Fruit fly (Drosophila melanogaster) whole organism, embryonic: ENCODE measurements around the gene Eig71Ej.

Experiments
- Abd-B ChIP-seq: fragments of 200-800 bp; sonication (Bioruptor generic); optimal IDR thresholded peaks from 2 replicates; lab custom pipeline; 2018; ENCODE audit warnings: missing biosample characterization, mild to moderate bottlenecking, missing genetic modification characterization, moderate library complexity
- BtbVII ChIP-seq: fragments of 200-800 bp; sonication (Bioruptor generic); optimal IDR thresholded peaks from 3 replicates; lab custom pipeline; 2017; ENCODE audit warnings: missing biosample characterization, mild to moderate bottlenecking, missing genetic modification characterization
- CG10209 ChIP-seq: fragments of 200-800 bp; sonication (Bioruptor generic); optimal IDR thresholded peaks from 3 replicates; lab custom pipeline; 2017; ENCODE audit warnings: missing biosample characterization, mild to moderate bottlenecking, missing genetic modification characterization, missing genetic modification reagents
- CG1024 ChIP-seq: fragments of 200-800 bp; sonication (Bioruptor generic); IDR thresholded peaks from 2 replicates; pipeline ENCODE4 v1.3.6; 2022; ENCODE audit warnings: missing biosample characterization, missing genetic modification characterization
- CG10267 ChIP-seq: fragments of 200-800 bp; sonication (Bioruptor generic); optimal IDR thresholded peaks from 2 replicates; lab custom pipeline; 2018; ENCODE audit warnings: missing biosample characterization, mild to moderate bottlenecking, missing genetic modification characterization, moderate library complexity
- CG11093 ChIP-seq: fragments of 200-800 bp; sonication (Bioruptor generic); IDR thresholded peaks from 3 replicates; pipeline ENCODE4 v1.3.6; 2022; ENCODE audit warnings: missing biosample characterization, missing genetic modification characterization
- CG11504 ChIP-seq: fragments of 200-800 bp; sonication (Bioruptor generic); optimal IDR thresholded peaks from 3 replicates; lab custom pipeline; 2019; ENCODE audit warnings: missing biosample characterization, mild to moderate bottlenecking, missing genetic modification characterization, moderate library complexity
- CG17361 ChIP-seq: fragments of 200-800 bp; sonication (Bioruptor generic); IDR thresholded peaks from 3 replicates; pipeline ENCODE4 v1.3.6; 2022; ENCODE audit warnings: missing biosample characterization, missing genetic modification characterization
- CG17385 ChIP-seq: fragments of 200-800 bp; sonication (Bioruptor generic); optimal IDR thresholded peaks from 3 replicates; lab custom pipeline; 2018; ENCODE audit warnings: missing biosample characterization, mild to moderate bottlenecking, missing genetic modification characterization
- CG18011 ChIP-seq: fragments of 200-800 bp; sonication (Bioruptor generic); optimal IDR thresholded peaks from 2 replicates; lab custom pipeline; 2017; ENCODE audit warnings: missing biosample characterization, missing genetic modification characterization, mild to moderate bottlenecking, moderate library complexity, missing genotype
- CG18262 ChIP-seq: fragments of 200-800 bp; optimal IDR thresholded peaks from 3 replicates; lab custom pipeline; 2019; ENCODE audit warnings: missing biosample characterization, mild to moderate bottlenecking, missing genetic modification characterization, moderate library complexity
- CG30403 ChIP-seq: fragments of 200-800 bp; sonication (Bioruptor generic); optimal IDR thresholded peaks from 3 replicates; lab custom pipeline; 2016; ENCODE audit warnings: missing biosample characterization, missing genetic modification characterization
- CG6254 ChIP-seq: fragments of 200-800 bp; sonication (Bioruptor generic); optimal IDR thresholded peaks from 3 replicates; lab custom pipeline; 2017; ENCODE audit warnings: mild to moderate bottlenecking, missing biosample characterization, missing genetic modification reagents, missing genetic modification characterization
- CG6689 ChIP-seq: fragments of 200-800 bp; sonication (Bioruptor generic); IDR thresholded peaks from 2 replicates; pipeline ENCODE4 v1.3.6; 2022; ENCODE audit warnings: missing biosample characterization, missing genetic modification characterization
- CG6765 ChIP-seq: fragments of 200-800 bp; sonication (Bioruptor generic); optimal IDR thresholded peaks from 3 replicates; lab custom pipeline; 2017; ENCODE audit warnings: missing biosample characterization, mild to moderate bottlenecking, missing genetic modification characterization
- CG8359 ChIP-seq: fragments of 200-800 bp; sonication (Bioruptor generic); optimal IDR thresholded peaks from 2 replicates; lab custom pipeline; 2017; ENCODE audit warnings: missing biosample characterization, mild to moderate bottlenecking, missing genetic modification characterization, borderline replicate concordance
- CG8388 ChIP-seq: fragments of 200-800 bp; sonication (Bioruptor generic); optimal IDR thresholded peaks from 2 replicates; lab custom pipeline; 2019; ENCODE audit warnings: missing biosample characterization, mild to moderate bottlenecking, missing genetic modification characterization, moderate library complexity
- CG9437 ChIP-seq: fragments of 200-800 bp; sonication (Bioruptor generic); optimal IDR thresholded peaks from 2 replicates; lab custom pipeline; 2018; ENCODE audit warnings: missing biosample characterization, mild to moderate bottlenecking, missing genetic modification characterization
- Chrac-16 ChIP-seq: fragments of 200-800 bp; sonication (Bioruptor generic); optimal IDR thresholded peaks from 3 replicates; lab custom pipeline; 2016; ENCODE audit warnings: missing biosample characterization, missing genetic modification characterization
- Dfd ChIP-seq, 2 experiments: fragments of >200 bp; optimal IDR thresholded peaks; 2 replicates each; lab custom pipeline; 2017; ENCODE audit warnings: missing biosample characterization in 2 of 2, missing genetic modification characterization in 2 of 2
- GATAe ChIP-seq: fragments of 200-800 bp; sonication (Bioruptor generic); conservative IDR thresholded peaks from 2 replicates; pipeline ENCODE4 v1.3.6; 2022; ENCODE audit warnings: missing biosample characterization, missing genetic modification characterization
- NC2α ChIP-seq: fragments of 200-800 bp; sonication (Bioruptor generic); optimal IDR thresholded peaks from 2 replicates; lab custom pipeline; 2016; ENCODE audit warnings: missing biosample characterization, missing genetic modification characterization
- Nf-YB ChIP-seq: fragments of 200-800 bp; sonication (Bioruptor generic); optimal IDR thresholded peaks from 3 replicates; lab custom pipeline; 2019; ENCODE audit warnings: missing biosample characterization, mild to moderate bottlenecking, missing genetic modification characterization, moderate library complexity
- Oli ChIP-seq: fragments of 200-800 bp; sonication (Bioruptor generic); optimal IDR thresholded peaks from 2 replicates; lab custom pipeline; 2018; ENCODE audit warnings: missing biosample characterization, mild to moderate bottlenecking, missing genetic modification characterization, moderate library complexity
- Rfx ChIP-seq: fragments of 200-800 bp; sonication (Bioruptor generic); IDR thresholded peaks from 2 replicates; pipeline ENCODE4 v1.3.6; 2022; ENCODE audit warnings: missing biosample characterization, missing genetic modification characterization
- Six4 ChIP-seq: fragments of 200-800 bp; sonication (Bioruptor generic); optimal IDR thresholded peaks from 2 replicates; lab custom pipeline; 2016; ENCODE audit warnings: missing biosample characterization, missing genetic modification characterization
- Sox102F ChIP-seq: fragments of 200-800 bp; sonication (Bioruptor generic); optimal IDR thresholded peaks from 2 replicates; lab custom pipeline; 2018; ENCODE audit warnings: missing biosample characterization, mild to moderate bottlenecking, missing genetic modification characterization, moderate library complexity
- TFAM ChIP-seq: fragments of 200-800 bp; sonication (Bioruptor generic); optimal IDR thresholded peaks from 2 replicates; lab custom pipeline; 2017; ENCODE audit warnings: missing biosample characterization, missing genetic modification characterization, inconsistent platforms
- Xbp1 ChIP-seq: fragments of 200-800 bp; sonication (Bioruptor generic); optimal IDR thresholded peaks from 3 replicates; lab custom pipeline; 2016; ENCODE audit warnings: missing biosample characterization, mild to moderate bottlenecking, missing genetic modification characterization
- az2 ChIP-seq: fragments of 200-800 bp; sonication (Bioruptor generic); optimal IDR thresholded peaks from 3 replicates; lab custom pipeline; 2016; ENCODE audit warnings: missing biosample characterization, missing genetic modification characterization
- bcd ChIP-seq: fragments of 200-800 bp; sonication (Bioruptor generic); optimal IDR thresholded peaks from 2 replicates; lab custom pipeline; 2017; ENCODE audit warnings: missing biosample characterization, mild to moderate bottlenecking, missing genetic modification characterization
- cato ChIP-seq: fragments of 200-800 bp; sonication (Bioruptor generic); optimal IDR thresholded peaks from 2 replicates; lab custom pipeline; 2016; ENCODE audit warnings: missing biosample characterization, missing genetic modification characterization, borderline replicate concordance
- croc ChIP-seq: fragments of 200-800 bp; sonication (Bioruptor generic); conservative IDR thresholded peaks from 3 replicates; pipeline ENCODE4 v1.3.6; 2022; ENCODE audit warnings: missing biosample characterization, missing genetic modification characterization
- dati ChIP-seq: fragments of 200-800 bp; sonication (Bioruptor generic); IDR thresholded peaks from 2 replicates; pipeline ENCODE4 v1.3.6; 2022; ENCODE audit warnings: missing biosample characterization, missing genetic modification characterization
- dpn ChIP-seq, 2 experiments: fragments of 200-800 bp; sonication (Bioruptor generic); optimal IDR thresholded peaks; 3 replicates each; lab custom pipeline; 2016; ENCODE audit warnings: missing biosample characterization in 2 of 2, missing genetic modification characterization in 2 of 2
- ewg ChIP-seq: fragments of 200-800 bp; sonication (Bioruptor generic); optimal IDR thresholded peaks from 3 replicates; lab custom pipeline; 2017; ENCODE audit warnings: mild to moderate bottlenecking, missing biosample characterization, missing genetic modification reagents, missing genetic modification characterization
- ftz-f1 ChIP-seq: fragments of 200-800 bp; sonication (Bioruptor generic); optimal IDR thresholded peaks from 2 replicates; lab custom pipeline; 2016; ENCODE audit warnings: missing biosample characterization, missing genetic modification characterization
- gem ChIP-seq: fragments of 200-800 bp; sonication (Bioruptor generic); optimal IDR thresholded peaks from 2 replicates; lab custom pipeline; 2019; ENCODE audit warnings: missing biosample characterization, mild to moderate bottlenecking, missing genetic modification characterization, moderate library complexity
- gsb-n ChIP-seq: fragments of 200-800 bp; sonication (Bioruptor generic); optimal IDR thresholded peaks from 3 replicates; lab custom pipeline; 2018; ENCODE audit warnings: missing biosample characterization, mild to moderate bottlenecking, missing genetic modification characterization
- mirr ChIP-seq: fragments of 200-800 bp; sonication (Bioruptor generic); optimal IDR thresholded peaks from 3 replicates; lab custom pipeline; 2018; ENCODE audit warnings: missing biosample characterization, mild to moderate bottlenecking, missing genetic modification characterization
- nmo ChIP-seq: fragments of 200-800 bp; sonication (Bioruptor generic); optimal IDR thresholded peaks from 2 replicates; lab custom pipeline; 2018; ENCODE audit warnings: missing biosample characterization, mild to moderate bottlenecking, missing genetic modification characterization, moderate library complexity
- pfk ChIP-seq: fragments of 200-800 bp; sonication (Bioruptor generic); optimal IDR thresholded peaks from 2 replicates; lab custom pipeline; 2018; ENCODE audit warnings: missing biosample characterization, mild to moderate bottlenecking, missing genetic modification characterization, moderate library complexity
- pho ChIP-seq: fragments of 200-800 bp; sonication (Bioruptor generic); optimal IDR thresholded peaks from 2 replicates; lab custom pipeline; 2016; ENCODE audit warnings: missing biosample characterization, missing genetic modification characterization
- run ChIP-seq: fragments of 200-800 bp; sonication (Bioruptor generic); optimal IDR thresholded peaks from 3 replicates; lab custom pipeline; 2018; ENCODE audit warnings: missing biosample characterization, mild to moderate bottlenecking, missing genetic modification characterization
- sug ChIP-seq: fragments of 200-800 bp; optimal IDR thresholded peaks from 2 replicates; lab custom pipeline; 2019; ENCODE audit warnings: missing biosample characterization, mild to moderate bottlenecking, missing genetic modification characterization, moderate library complexity
- tin ChIP-seq: fragments of 200-800 bp; sonication (Bioruptor generic); optimal IDR thresholded peaks from 3 replicates; lab custom pipeline; 2016; ENCODE audit warnings: missing biosample characterization, missing genetic modification characterization
- trh ChIP-seq: fragments of 200-800 bp; sonication (Bioruptor generic); optimal IDR thresholded peaks from 2 replicates; lab custom pipeline; 2016; ENCODE audit warnings: missing biosample characterization, missing genetic modification characterization
- ttk ChIP-seq: fragments of 200-800 bp; sonication (Bioruptor generic); IDR thresholded peaks from 2 replicates; pipeline ENCODE4 v2.1.2; 2022; ENCODE audit warnings: missing biosample characterization, missing genetic modification characterization
- z ChIP-seq: fragments of 200-800 bp; sonication (Bioruptor generic); IDR thresholded peaks from 3 replicates; pipeline ENCODE4 v1.3.6; 2022; ENCODE audit warnings: missing biosample characterization, missing genetic modification characterization

Gene Eig71Ej

dm6 chr3L:15692794-15693532, 32.1 kb upstream of the Eig71Ej start (continued):
- TF ChIP-seq Six4 (GFP tag; lab: Kevin White, UChicago): peak; percentile 3
- TF ChIP-seq nmo (GFP tag; lab: Kevin White, UChicago): peak; percentile 77
- TF ChIP-seq CG9437 (GFP tag; lab: Kevin White, UChicago): peak; percentile 57
- TF ChIP-seq CG8388 (GFP tag; lab: Kevin White, UChicago): peak; percentile 42
- peak; percentile 51 for TF ChIP-seq az2
- TF ChIP-seq Xbp1 (GFP tag; lab: Kevin White, UChicago): no peak
- peak; percentile 58 for TF ChIP-seq Oli
- 0 out of 3 replicates have a peak, but pooled peaks have one; percentile 24 for TF ChIP-seq croc (GFP tag; lab: Robert Waterston, UW)
- peak; percentile 8 for TF ChIP-seq CG17385 (GFP tag; lab: Kevin White, UChicago)
- peak; percentile 64 for TF ChIP-seq gem (tag; lab: Kevin White, UChicago)
- TF ChIP-seq ttk (GFP tag; lab: Robert Waterston, UW): 0 out of 2 replicates have a peak, but pooled peaks have one; percentile 15
- TF ChIP-seq run (tag; lab: Kevin White, UChicago): peak; percentile 0
- peak; percentile 81 for TF ChIP-seq CG18262 (tag; lab: Kevin White, UChicago)
- TF ChIP-seq dpn (GFP tag; optimal IDR thresholded peaks at IDR 0.05; lab: Kevin White, UChicago): peak in 1 of 2 experiments; percentile 4
- peak; percentile 82 for TF ChIP-seq CG17361 (GFP tag; lab: Robert Waterston, UW)
- no peak for TF ChIP-seq CG6765 (GFP tag; lab: Kevin White, UChicago)
- peak; percentile 22; the same call in 1 of the 3 replicates for TF ChIP-seq CG11093 (GFP tag; lab: Robert Waterston, UW)
- peak; percentile 14 for TF ChIP-seq bcd
- peak; percentile 55 for TF ChIP-seq CG10267
- TF ChIP-seq trh (GFP tag; lab: Kevin White, UChicago): peak; percentile 21
- TF ChIP-seq z (GFP tag; lab: Robert Waterston, UW): no peak
- 0 out of 2 replicates have a peak, but pooled peaks have one; percentile 6 for TF ChIP-seq CG1024
- TF ChIP-seq CG30403 (GFP tag; lab: Kevin White, UChicago): peak; percentile 47
- peak; percentile 23 for TF ChIP-seq Chrac-16 (GFP tag; lab: Kevin White, UChicago)
- TF ChIP-seq Nf-YB (GFP tag; lab: Kevin White, UChicago): peak; percentile 13
- TF ChIP-seq CG11504 (tag; lab: Kevin White, UChicago): peak; percentile 71
- peak; percentile 13 for TF ChIP-seq gsb-n (tag; lab: Kevin White, UChicago)
- TF ChIP-seq Abd-B (GFP tag; lab: Kevin White, UChicago): peak; percentile 24
- peak; percentile 60 for TF ChIP-seq Sox102F (GFP tag; lab: Kevin White, UChicago)
- peak; percentile 40 for TF ChIP-seq CG10209 (GFP tag; lab: Kevin White, UChicago)
- TF ChIP-seq CG8359: peak; percentile 50
- TF ChIP-seq tin (GFP tag; lab: Kevin White, UChicago): peak; percentile 19

dm6 chr3L:15692388-15692787, 31.6 kb upstream of the Eig71Ej start:
- TF ChIP-seq cato (no peak), mirr (GFP tag; lab: Kevin White, UChicago) (peak; percentile 89), pho (no peak), TFAM (GFP tag; lab: Kevin White, UChicago) (no peak), sug (peak; percentile 35), CG18011 (no peak), pfk (GFP tag; lab: Kevin White, UChicago) (no peak), NC2α (GFP tag; lab: Kevin White, UChicago) (no peak), Dfd (GFP tag; optimal IDR thresholded peaks at IDR 0.05; lab: Kevin White, UChicago) (no peak), GATAe (0 out of 2 replicates have a peak, but pooled peaks have one; percentile 33), BtbVII (no peak), run (tag; lab: Kevin White, UChicago) (no peak), dati (GFP tag; lab: Robert Waterston, UW) (no peak), ewg (GFP tag; lab: Kevin White, UChicago) (no peak), Rfx (GFP tag; lab: Robert Waterston, UW) (peak; percentile 54; the same call in 1 of the 2 replicates), ftz-f1 (no peak), CG6254 (GFP tag; lab: Kevin White, UChicago) (no peak), CG6689 (GFP tag; lab: Robert Waterston, UW) (no peak)
